Worm (Caenorhabditis elegans): ENCODE measurements around the gene F22E5.20.

The F22E5.20 gene

ce11 chrII:2639401-2640088 lies 33.9 kb downstream of the F22E5.20 start, which contains the start of gene F22E5.8:
F22E5.8 (plus strand) TSS chrII:2640038.
- TF ChIP-seq ceh-36 (tag; optimal IDR thresholded peaks at IDR 0.05) (peak; percentile 58), pes-1 (GFP tag; IDR thresholded peaks at IDR 0.05) (0 out of 2 replicates have a peak, but pooled peaks have one; percentile 10)

- no peak for TF ChIP-seq tra-4 (tag; optimal IDR thresholded peaks at IDR 0.05)
- no peak for TF ChIP-seq pes-1 (GFP tag; IDR thresholded peaks at IDR 0.05)
- no peak for TF ChIP-seq ceh-36 (tag; optimal IDR thresholded peaks at IDR 0.05)
- no peak for TF ChIP-seq hmg-4 (GFP tag; optimal IDR thresholded peaks at IDR 0.05)
- no peak for TF ChIP-seq ama-1 (optimal IDR thresholded peaks at IDR 0.05)
- no peak for TF ChIP-seq tbx-37 (GFP tag; conservative IDR thresholded peaks at IDR 0.05)
- TF ChIP-seq sea-1 (GFP tag; conservative IDR thresholded peaks at IDR 0.05) = no peak
- no peak for TF ChIP-seq ets-7 (tag; optimal IDR thresholded peaks at IDR 0.05)
- TF ChIP-seq B0310.2 (tag; optimal IDR thresholded peaks at IDR 0.05) = no peak
- TF ChIP-seq tbx-11 (GFP tag; IDR thresholded peaks at IDR 0.05) = no peak
- TF ChIP-seq ceh-13 (GFP tag; optimal IDR thresholded peaks at IDR 0.05) = no peak
- TF ChIP-seq hmbx-1 (tag; optimal IDR thresholded peaks at IDR 0.05) = no peak
- TF ChIP-seq hnd-1 (tag; optimal IDR thresholded peaks at IDR 0.05) = no peak
- no peak for TF ChIP-seq aly-1 (tag; optimal IDR thresholded peaks at IDR 0.05)
- no peak for TF ChIP-seq scrt-1 (GFP tag; IDR thresholded peaks at IDR 0.05)
- no peak for TF ChIP-seq F13C5.2 (tag; optimal IDR thresholded peaks at IDR 0.05)
Observed at ce11 chrII:2638062-2638461, 35.4 kb downstream of the F22E5.20 start, which contains the start of gene F22E5.9. F22E5.9 (plus strand) TSS chrII:2638388.

ce11 chrII:2637359-2637758 lies 36.1 kb downstream of the F22E5.20 start, which contains the start of gene F22E5.21:
F22E5.21 (minus strand) TSS chrII:2637459.
- TF ChIP-seq aly-1 (tag; optimal IDR thresholded peaks at IDR 0.05) (no peak), sea-1 (GFP tag; conservative IDR thresholded peaks at IDR 0.05) (no peak), tra-4 (tag; optimal IDR thresholded peaks at IDR 0.05) (no peak), pes-1 (GFP tag; IDR thresholded peaks at IDR 0.05) (no peak), ets-7 (tag; optimal IDR thresholded peaks at IDR 0.05) (no peak), ama-1 (optimal IDR thresholded peaks at IDR 0.05) (no peak), ceh-13 (GFP tag; optimal IDR thresholded peaks at IDR 0.05) (no peak), tbx-37 (GFP tag; conservative IDR thresholded peaks at IDR 0.05) (no peak), ceh-36 (tag; optimal IDR thresholded peaks at IDR 0.05) (no peak)

- peak; percentile 76 for TF ChIP-seq ceh-36 (tag; optimal IDR thresholded peaks at IDR 0.05)
Observed at ce11 chrII:2632194-2632593, 41.2 kb downstream of the F22E5.20 start.

ce11 chrII:2631169-2631568 lies 42.3 kb downstream of the F22E5.20 start, which contains the start of gene D2062.1:
D2062.1 (plus strand) TSS chrII:2631469.
- TF ChIP-seq ceh-36 (tag; optimal IDR thresholded peaks at IDR 0.05) = no peak
- no peak for TF ChIP-seq hnd-1 (tag; optimal IDR thresholded peaks at IDR 0.05)
- TF ChIP-seq tbx-11 (GFP tag; IDR thresholded peaks at IDR 0.05) = no peak
- no peak for TF ChIP-seq ama-1 (optimal IDR thresholded peaks at IDR 0.05)
- no peak for TF ChIP-seq pes-1 (GFP tag; IDR thresholded peaks at IDR 0.05)
- no peak for TF ChIP-seq tbx-37 (GFP tag; conservative IDR thresholded peaks at IDR 0.05)
- TF ChIP-seq flt-1 (GFP tag; IDR thresholded peaks at IDR 0.05) = no peak
- no peak for TF ChIP-seq B0310.2 (tag; optimal IDR thresholded peaks at IDR 0.05)

- no peak for TF ChIP-seq ets-7 (tag; optimal IDR thresholded peaks at IDR 0.05)
- no peak for TF ChIP-seq tra-4 (tag; optimal IDR thresholded peaks at IDR 0.05)
- TF ChIP-seq aly-1 (tag; optimal IDR thresholded peaks at IDR 0.05) = no peak
- no peak for TF ChIP-seq sea-1 (GFP tag; conservative IDR thresholded peaks at IDR 0.05)
- TF ChIP-seq ceh-13 (GFP tag; optimal IDR thresholded peaks at IDR 0.05) = no peak
- no peak for TF ChIP-seq flt-1 (GFP tag; IDR thresholded peaks at IDR 0.05)
- TF ChIP-seq scrt-1 (GFP tag; IDR thresholded peaks at IDR 0.05) = no peak
- no peak for TF ChIP-seq ama-1 (optimal IDR thresholded peaks at IDR 0.05)
- no peak for TF ChIP-seq hmbx-1 (tag; optimal IDR thresholded peaks at IDR 0.05)
- TF ChIP-seq hnd-1 (tag; optimal IDR thresholded peaks at IDR 0.05) = no peak
- no peak for TF ChIP-seq tbx-11 (GFP tag; IDR thresholded peaks at IDR 0.05)
- no peak for TF ChIP-seq B0310.2 (tag; optimal IDR thresholded peaks at IDR 0.05)
- no peak for TF ChIP-seq F13C5.2 (tag; optimal IDR thresholded peaks at IDR 0.05)
- TF ChIP-seq pes-1 (GFP tag; IDR thresholded peaks at IDR 0.05) = no peak
- TF ChIP-seq hmg-4 (GFP tag; optimal IDR thresholded peaks at IDR 0.05) = no peak
- no peak for TF ChIP-seq tbx-37 (GFP tag; conservative IDR thresholded peaks at IDR 0.05)
- no peak for TF ChIP-seq ceh-36 (tag; optimal IDR thresholded peaks at IDR 0.05)
Observed at ce11 chrII:2629270-2629669, 44.2 kb downstream of the F22E5.20 start, which contains the start of gene sri-37. sri-37 (plus strand) TSS chrII:2629570.

- TF ChIP-seq pes-1 (GFP tag; IDR thresholded peaks at IDR 0.05) = no peak
- TF ChIP-seq tbx-37 (GFP tag; conservative IDR thresholded peaks at IDR 0.05) = no peak
- no peak for TF ChIP-seq ceh-13 (GFP tag; optimal IDR thresholded peaks at IDR 0.05)
- no peak for TF ChIP-seq aly-1 (tag; optimal IDR thresholded peaks at IDR 0.05)
- TF ChIP-seq flt-1 (GFP tag; IDR thresholded peaks at IDR 0.05) = no peak
- TF ChIP-seq F13C5.2 (tag; optimal IDR thresholded peaks at IDR 0.05) = no peak
- TF ChIP-seq hnd-1 (tag; optimal IDR thresholded peaks at IDR 0.05) = no peak
- TF ChIP-seq hmbx-1 (tag; optimal IDR thresholded peaks at IDR 0.05) = no peak
Observed at ce11 chrII:2628401-2628800, 45.0 kb downstream of the F22E5.20 start.

- TF ChIP-seq hmbx-1 (tag; optimal IDR thresholded peaks at IDR 0.05) (no peak), F13C5.2 (tag; optimal IDR thresholded peaks at IDR 0.05) (no peak), tra-4 (tag; optimal IDR thresholded peaks at IDR 0.05) (no peak), hnd-1 (tag; optimal IDR thresholded peaks at IDR 0.05) (no peak)
Observed at ce11 chrII:2627154-2627799, 46.2 kb downstream of the F22E5.20 start, which contains the start of gene sri-71. sri-71 (plus strand) TSS chrII:2627749.

Data from whole organism, early embryonic.